Worm (Caenorhabditis elegans) whole organism, L3 larva: ENCODE results near the gene msp-142.

ENCODE experiments used
- R02D3.7 ChIP-seq: fragments of 150-350 bp; optimal IDR thresholded peaks from 2 replicates; lab custom pipeline; 2014; ENCODE audit warnings: missing biosample characterization, missing genetic modification characterization
- ZK546.5 ChIP-seq: sonication (generic microtip); optimal IDR thresholded peaks from 2 replicates; lab custom pipeline; 2017; ENCODE audit warnings: missing biosample characterization, missing genetic modification characterization
- aly-2 ChIP-seq: fragments of 150-350 bp; optimal IDR thresholded peaks from 2 replicates; lab custom pipeline; 2014; ENCODE audit warnings: missing biosample characterization, missing genetic modification characterization
- ceh-16 ChIP-seq: sonication (generic microtip); optimal IDR thresholded peaks from 2 replicates; lab custom pipeline; 2017; ENCODE audit warnings: missing biosample characterization, missing genetic modification characterization
- ceh-28 ChIP-seq: fragments of 150-350 bp; optimal IDR thresholded peaks from 2 replicates; lab custom pipeline; 2014; ENCODE audit warnings: missing biosample characterization, missing genetic modification reagents, missing genetic modification characterization
- ceh-82 ChIP-seq: fragments of 150-350 bp; optimal IDR thresholded peaks from 2 replicates; lab custom pipeline; 2014; ENCODE audit warnings: missing biosample characterization, missing genetic modification characterization
- ceh-9 ChIP-seq: sonication (generic microtip); optimal IDR thresholded peaks from 2 replicates; lab custom pipeline; 2018; ENCODE audit warnings: missing biosample characterization, missing genetic modification characterization
- daf-12 ChIP-seq: fragments of 150-350 bp; optimal IDR thresholded peaks from 2 replicates; lab custom pipeline; 2014; ENCODE audit warnings: missing biosample characterization, missing genetic modification reagents, missing genetic modification characterization
- egl-27 ChIP-seq: sonication (generic microtip); optimal IDR thresholded peaks from 4 replicates; lab custom pipeline; 2017; ENCODE audit warnings: missing biosample characterization, missing genetic modification reagents, missing genetic modification characterization
- egl-5 ChIP-seq: fragments of 150-350 bp; optimal IDR thresholded peaks from 2 replicates; lab custom pipeline; 2017; ENCODE audit warnings: missing biosample characterization, missing genetic modification reagents, missing genetic modification characterization, inconsistent platforms
- elt-1 ChIP-seq: fragments of 150-350 bp; optimal IDR thresholded peaks from 2 replicates; lab custom pipeline; 2014; ENCODE audit warnings: missing biosample characterization, missing genetic modification characterization
- elt-2 ChIP-seq: sonication (generic microtip); optimal IDR thresholded peaks from 2 replicates; lab custom pipeline; 2016; ENCODE audit warnings: missing genetic modification reagents, mild to moderate bottlenecking, missing genetic modification characterization, missing compliant biosample characterization
- fkh-10 ChIP-seq: sonication (generic microtip); optimal IDR thresholded peaks from 2 replicates; lab custom pipeline; 2017; ENCODE audit warnings: missing biosample characterization, missing genetic modification reagents, missing genetic modification characterization
- fkh-2 ChIP-seq: fragments of 150-350 bp; optimal IDR thresholded peaks from 2 replicates; lab custom pipeline; 2014; ENCODE audit warnings: missing biosample characterization, missing genetic modification reagents, missing genetic modification characterization
- hmg-11 ChIP-seq: sonication (generic microtip); optimal IDR thresholded peaks from 2 replicates; lab custom pipeline; 2016; ENCODE audit warnings: missing genetic modification characterization, missing compliant biosample characterization
- lin-15B ChIP-seq: fragments of 150-350 bp; optimal IDR thresholded peaks from 2 replicates; lab custom pipeline; 2014; ENCODE audit warnings: missing biosample characterization, missing genetic modification characterization
- lin-39 ChIP-seq: fragments of 150-350 bp; optimal IDR thresholded peaks from 2 replicates; lab custom pipeline; 2018; ENCODE audit warnings: missing biosample characterization, missing genetic modification reagents, missing genetic modification characterization
- lsy-12 ChIP-seq: sonication (generic microtip); optimal IDR thresholded peaks from 2 replicates; lab custom pipeline; 2016; ENCODE audit warnings: mild to moderate bottlenecking, missing genetic modification characterization, missing compliant biosample characterization
- nfya-1 ChIP-seq: sonication (generic microtip); optimal IDR thresholded peaks from 2 replicates; lab custom pipeline; 2017; ENCODE audit warnings: missing genetic modification characterization, mild to moderate bottlenecking, missing compliant biosample characterization, antibody characterized with exemption, moderate library complexity; ENCODE audit not compliant: insufficient read depth
- nhr-11 ChIP-seq: fragments of 150-350 bp; optimal IDR thresholded peaks from 2 replicates; lab custom pipeline; 2014; ENCODE audit warnings: missing biosample characterization, missing genetic modification characterization
- nhr-23 ChIP-seq: fragments of 150-350 bp; optimal IDR thresholded peaks from 2 replicates; lab custom pipeline; 2014; ENCODE audit warnings: missing biosample characterization, missing genetic modification reagents, missing genetic modification characterization
- nhr-25 ChIP-seq: sonication (generic microtip); optimal IDR thresholded peaks from 2 replicates; lab custom pipeline; 2017; ENCODE audit warnings: missing biosample characterization, missing genetic modification characterization
- nhr-28 ChIP-seq: fragments of 150-350 bp; optimal IDR thresholded peaks from 2 replicates; lab custom pipeline; 2014; ENCODE audit warnings: missing biosample characterization, missing genetic modification characterization
- nhr-43 ChIP-seq: sonication (generic microtip); optimal IDR thresholded peaks from 2 replicates; lab custom pipeline; 2016; ENCODE audit warnings: mild to moderate bottlenecking, missing genetic modification characterization, missing compliant biosample characterization; ENCODE audit not compliant: poor library complexity, severe bottlenecking
- nhr-67 ChIP-seq: fragments of 150-350 bp; optimal IDR thresholded peaks from 2 replicates; lab custom pipeline; 2014; ENCODE audit warnings: missing biosample characterization, missing genetic modification characterization
- nhr-76 ChIP-seq: fragments of 150-350 bp; sonication (generic microtip); optimal IDR thresholded peaks from 5 replicates; lab custom pipeline; 2014; ENCODE audit warnings: missing biosample characterization, missing genetic modification characterization
- nhr-77 ChIP-seq: fragments of 150-350 bp; optimal IDR thresholded peaks from 2 replicates; lab custom pipeline; 2014; ENCODE audit warnings: missing biosample characterization, missing genetic modification characterization
- pha-4 ChIP-seq: fragments of 150-350 bp; optimal IDR thresholded peaks from 2 replicates; lab custom pipeline; 2014; ENCODE audit warnings: missing biosample characterization, missing genetic modification reagents, missing genetic modification characterization
- pqm-1 ChIP-seq: fragments of 150-350 bp; optimal IDR thresholded peaks from 2 replicates; lab custom pipeline; 2017; ENCODE audit warnings: missing biosample characterization, missing genetic modification characterization, inconsistent platforms
- sea-2 ChIP-seq: fragments of 150-350 bp; sonication (generic microtip); optimal IDR thresholded peaks from 4 replicates; lab custom pipeline; 2014; ENCODE audit warnings: missing biosample characterization, missing genetic modification reagents, missing genetic modification characterization
- skn-1 ChIP-seq: fragments of 150-350 bp; optimal IDR thresholded peaks from 2 replicates; lab custom pipeline; 2014; ENCODE audit warnings: missing biosample characterization, missing genetic modification characterization
- snpc-4 ChIP-seq: fragments of 150-350 bp; optimal IDR thresholded peaks from 2 replicates; lab custom pipeline; 2014; ENCODE audit warnings: missing biosample characterization, missing genetic modification characterization
- unc-62 ChIP-seq: fragments of 150-350 bp; sonication (generic microtip); optimal IDR thresholded peaks from 4 replicates; lab custom pipeline; 2014; ENCODE audit warnings: missing biosample characterization, missing genetic modification reagents, missing genetic modification characterization
- zag-1 ChIP-seq: fragments of 150-350 bp; optimal IDR thresholded peaks from 2 replicates; lab custom pipeline; 2014; ENCODE audit warnings: missing biosample characterization, missing genetic modification characterization
- ztf-11 ChIP-seq: fragments of 150-350 bp; optimal IDR thresholded peaks from 2 replicates; lab custom pipeline; 2014; ENCODE audit warnings: missing biosample characterization, missing genetic modification characterization

msp-142 gene

ce11 chrII:5818298-5818697 is 20.6 kb downstream of the msp-142 start, which contains the start of gene ZK1248.4:
Gene ZK1248.4, plus strand, starts transcription at chrII:5818598.
- no peak for TF ChIP-seq pqm-1 (tag; lab: Kevin White, UChicago)
- no peak for TF ChIP-seq lin-39 (tag; lab: Kevin White, UChicago)
- no peak for TF ChIP-seq fkh-2
- no peak for TF ChIP-seq ZK546.5 (tag; lab: Kevin White, UChicago)
- no peak for TF ChIP-seq aly-2 (tag; lab: Kevin White, UChicago)
- no peak for TF ChIP-seq nhr-76
- TF ChIP-seq ceh-16 (tag; lab: Kevin White, UChicago), result no peak
- TF ChIP-seq skn-1 (tag; lab: Kevin White, UChicago), result no peak
- TF ChIP-seq nhr-67 (tag; lab: Kevin White, UChicago), result no peak
- TF ChIP-seq pha-4, result no peak
- TF ChIP-seq nhr-43, result no peak
- no peak for TF ChIP-seq ceh-28 (tag; lab: Kevin White, UChicago)
- no peak for TF ChIP-seq snpc-4 (tag; lab: Kevin White, UChicago)
- TF ChIP-seq nhr-25 (tag; lab: Kevin White, UChicago), result no peak
- no peak for TF ChIP-seq elt-2
- TF ChIP-seq nhr-77 (tag; lab: Kevin White, UChicago), result no peak

- TF ChIP-seq hmg-11 (tag; lab: Kevin White, UChicago) (no peak), snpc-4 (tag; lab: Kevin White, UChicago) (no peak), lin-15B (tag; lab: Kevin White, UChicago) (peak; percentile 20), pqm-1 (tag; lab: Kevin White, UChicago) (peak; percentile 39), skn-1 (tag; lab: Kevin White, UChicago) (peak; percentile 16), nhr-43 (peak; percentile 49), elt-2 (peak; percentile 53), nhr-11 (tag; lab: Kevin White, UChicago) (no peak), R02D3.7 (tag; lab: Kevin White, UChicago) (no peak)
Measured at ce11 chrII:5819655-5820054, 21.9 kb downstream of the msp-142 start.

ce11 chrII:5820282-5820762 is 22.6 kb downstream of the msp-142 start, which contains the start of gene ehs-1:
Gene ehs-1, plus strand, starts transcription at chrII:5820712.
- TF ChIP-seq fkh-10, result no peak
- TF ChIP-seq lsy-12 (tag; lab: Kevin White, UChicago), result no peak
- peak; percentile 43 for TF ChIP-seq nfya-1 (tag; lab: Kevin White, UChicago)
- peak; percentile 25 for TF ChIP-seq lin-39 (tag; lab: Kevin White, UChicago)
- TF ChIP-seq snpc-4 (tag; lab: Kevin White, UChicago), result peak; percentile 26
- no peak for TF ChIP-seq nhr-77 (tag; lab: Kevin White, UChicago)
- TF ChIP-seq ceh-9 (tag; lab: Kevin White, UChicago), result no peak
- no peak for TF ChIP-seq ztf-11 (tag; lab: Kevin White, UChicago)
- TF ChIP-seq nhr-76, result no peak
- TF ChIP-seq aly-2 (tag; lab: Kevin White, UChicago), result no peak
- no peak for TF ChIP-seq ceh-82 (tag; lab: Kevin White, UChicago)
- TF ChIP-seq egl-5, result no peak
- peak; percentile 65 for TF ChIP-seq sea-2 (GFP tag; lab: Kevin White, UChicago)
- TF ChIP-seq ceh-16 (tag; lab: Kevin White, UChicago), result no peak
- TF ChIP-seq lin-15B (tag; lab: Kevin White, UChicago), result peak; percentile 8
- no peak for TF ChIP-seq daf-12 (tag; lab: Kevin White, UChicago)
- no peak for TF ChIP-seq nhr-25 (tag; lab: Kevin White, UChicago)
- no peak for TF ChIP-seq elt-1 (tag; lab: Kevin White, UChicago)

- peak; percentile 23 for TF ChIP-seq nhr-25 (tag; lab: Kevin White, UChicago)
- TF ChIP-seq lsy-12 (tag; lab: Kevin White, UChicago), result no peak
- peak; percentile 37 for TF ChIP-seq nhr-23 (tag; lab: Kevin White, UChicago)
Measured at ce11 chrII:5827364-5827763, 29.6 kb downstream of the msp-142 start, which contains the start of gene tbc-2. Gene tbc-2, minus strand, starts transcription at chrII:5827443.

- TF ChIP-seq lin-39 (tag; lab: Kevin White, UChicago) (no peak), daf-12 (tag; lab: Kevin White, UChicago) (no peak), pha-4 (no peak), zag-1 (no peak), pqm-1 (tag; lab: Kevin White, UChicago) (no peak), hmg-11 (tag; lab: Kevin White, UChicago) (no peak), egl-27 (tag; lab: Kevin White, UChicago) (no peak), snpc-4 (tag; lab: Kevin White, UChicago) (no peak), ceh-9 (tag; lab: Kevin White, UChicago) (no peak), unc-62 (GFP tag; lab: Kevin White, UChicago) (no peak), nhr-28 (tag; lab: Kevin White, UChicago) (no peak), nhr-11 (tag; lab: Kevin White, UChicago) (no peak), fkh-10 (no peak), nhr-76 (no peak), egl-5 (no peak), nhr-67 (tag; lab: Kevin White, UChicago) (no peak), aly-2 (tag; lab: Kevin White, UChicago) (no peak)
- TF ChIP-seq, all 47 proteins: peak for 0
Measured at ce11 chrII:5828486-5828885, 30.8 kb downstream of the msp-142 start, which contains the start of gene ZK1248.11. Gene ZK1248.11, minus strand, starts transcription at chrII:5828586.
